Fruit fly (Drosophila melanogaster) whole organism, embryonic: ENCODE measurements around the gene Mlp84B.
A peak's percentile ranks its signal among the peaks of the same experiment; 100 is the strongest.

Experiments used
- Abd-B ChIP-seq: fragments of 200-800 bp; sonication (Bioruptor generic); optimal IDR thresholded peaks from 2 replicates; lab custom pipeline; 2018; ENCODE audit warnings: missing biosample characterization, mild to moderate bottlenecking, missing genetic modification characterization, moderate library complexity
- Atf3 ChIP-seq: fragments of 200-800 bp; sonication (Bioruptor generic); optimal IDR thresholded peaks from 3 replicates; lab custom pipeline; 2016; ENCODE audit warnings: missing biosample characterization, missing genetic modification characterization
- C15 ChIP-seq: fragments of 200-800 bp; sonication (Bioruptor generic); IDR thresholded peaks from 3 replicates; pipeline ENCODE4 v1.3.6; 2022; ENCODE audit warnings: missing biosample characterization, missing genetic modification characterization
- CG10274 ChIP-seq: fragments of 200-800 bp; sonication (Bioruptor generic); optimal IDR thresholded peaks from 3 replicates; lab custom pipeline; 2017; ENCODE audit warnings: missing biosample characterization, mild to moderate bottlenecking, missing genetic modification characterization
- CG12104 ChIP-seq: fragments of 200-800 bp; sonication (Bioruptor generic); optimal IDR thresholded peaks from 3 replicates; lab custom pipeline; 2016; ENCODE audit warnings: missing biosample characterization, missing genetic modification characterization
- CG12219 ChIP-seq: fragments of 200-800 bp; sonication (Bioruptor generic); optimal IDR thresholded peaks from 3 replicates; lab custom pipeline; 2018; ENCODE audit warnings: missing biosample characterization, mild to moderate bottlenecking, missing genetic modification characterization
- CG12744 ChIP-seq: fragments of 200-800 bp; sonication (Bioruptor generic); optimal IDR thresholded peaks from 2 replicates; lab custom pipeline; 2016; ENCODE audit warnings: missing biosample characterization, missing genetic modification characterization
- CG12942 ChIP-seq: fragments of 200-800 bp; sonication (Bioruptor generic); optimal IDR thresholded peaks from 3 replicates; lab custom pipeline; 2016; ENCODE audit warnings: missing biosample characterization, missing genetic modification characterization
- CG13775 ChIP-seq: fragments of 200-800 bp; sonication (Bioruptor generic); optimal IDR thresholded peaks from 3 replicates; lab custom pipeline; 2017; ENCODE audit warnings: missing biosample characterization, mild to moderate bottlenecking, missing genetic modification characterization
- CG14860 ChIP-seq: fragments of 200-800 bp; sonication (Bioruptor generic); IDR thresholded peaks from 3 replicates; pipeline ENCODE4 v1.3.6; 2022; ENCODE audit warnings: missing biosample characterization, missing genetic modification characterization; ENCODE audit not compliant: partially characterized antibody
- CG16815 ChIP-seq: fragments of 200-800 bp; sonication (Bioruptor generic); optimal IDR thresholded peaks from 3 replicates; lab custom pipeline; 2017; ENCODE audit warnings: missing biosample characterization, mild to moderate bottlenecking, missing genetic modification characterization
- CG17568 ChIP-seq: fragments of 200-800 bp; sonication (Bioruptor generic); optimal IDR thresholded peaks from 2 replicates; lab custom pipeline; 2018; ENCODE audit warnings: missing biosample characterization, mild to moderate bottlenecking, missing genetic modification characterization, moderate library complexity
- CG17802 ChIP-seq: fragments of 200-800 bp; sonication (Bioruptor generic); optimal IDR thresholded peaks from 2 replicates; lab custom pipeline; 2018; ENCODE audit warnings: missing biosample characterization, mild to moderate bottlenecking, missing genetic modification characterization, moderate library complexity
- CG1792 ChIP-seq: fragments of 200-800 bp; sonication (Bioruptor generic); optimal IDR thresholded peaks from 2 replicates; lab custom pipeline; 2016; ENCODE audit warnings: missing biosample characterization, missing genetic modification characterization
- CG2129 ChIP-seq: fragments of 200-800 bp; sonication (Bioruptor generic); IDR thresholded peaks from 2 replicates; pipeline ENCODE4 v1.3.6; 2022; ENCODE audit warnings: missing biosample characterization, missing genetic modification characterization; ENCODE audit not compliant: partially characterized antibody
- CG31388 ChIP-seq: fragments of 200-800 bp; sonication (Bioruptor generic); optimal IDR thresholded peaks from 2 replicates; lab custom pipeline; 2016; ENCODE audit warnings: missing biosample characterization, missing genetic modification characterization
- CG4360 ChIP-seq: fragments of 200-800 bp; sonication (Bioruptor generic); IDR thresholded peaks from 2 replicates; pipeline ENCODE4 v1.3.6; 2022; ENCODE audit warnings: missing biosample characterization, missing genetic modification characterization
- CG4707 ChIP-seq: fragments of 200-800 bp; sonication (Bioruptor generic); optimal IDR thresholded peaks from 2 replicates; lab custom pipeline; 2018; ENCODE audit warnings: missing biosample characterization, mild to moderate bottlenecking, missing genetic modification characterization, moderate library complexity
- CG4854 ChIP-seq: fragments of 200-800 bp; sonication (Bioruptor generic); optimal IDR thresholded peaks from 2 replicates; lab custom pipeline; 2016; ENCODE audit warnings: missing biosample characterization, missing genetic modification characterization, inconsistent platforms
- CG5180 ChIP-seq: fragments of 200-800 bp; sonication (Bioruptor generic); optimal IDR thresholded peaks from 3 replicates; lab custom pipeline; 2017; ENCODE audit warnings: missing biosample characterization, missing genetic modification characterization, mild to moderate bottlenecking, moderate library complexity, missing genetic modification reagents
- CG6654 ChIP-seq: fragments of 200-800 bp; sonication (Bioruptor generic); optimal IDR thresholded peaks from 2 replicates; lab custom pipeline; 2017; ENCODE audit warnings: missing biosample characterization, mild to moderate bottlenecking, missing genetic modification characterization
- CG6765 ChIP-seq: fragments of 200-800 bp; sonication (Bioruptor generic); optimal IDR thresholded peaks from 3 replicates; lab custom pipeline; 2017; ENCODE audit warnings: missing biosample characterization, mild to moderate bottlenecking, missing genetic modification characterization
- CTCF ChIP-seq: fragments of 200-800 bp; sonication (Bioruptor generic); optimal IDR thresholded peaks from 2 replicates; lab custom pipeline; 2017; ENCODE audit warnings: missing biosample characterization, mild to moderate bottlenecking, missing genetic modification characterization, moderate library complexity
- Drgx ChIP-seq: fragments of 200-800 bp; sonication (Bioruptor generic); IDR thresholded peaks from 2 replicates; pipeline ENCODE4 v1.3.6; 2022; ENCODE audit warnings: missing biosample characterization, missing genetic modification characterization
- ERR ChIP-seq: fragments of 200-800 bp; sonication (Bioruptor generic); optimal IDR thresholded peaks from 2 replicates; lab custom pipeline; 2016; ENCODE audit warnings: missing biosample characterization, missing genetic modification characterization
- Ets97D ChIP-seq: fragments of 200-800 bp; sonication (Bioruptor generic); optimal IDR thresholded peaks from 3 replicates; lab custom pipeline; 2016; ENCODE audit warnings: missing biosample characterization, missing genetic modification characterization
- H2.0 ChIP-seq: fragments of 200-800 bp; sonication (Bioruptor generic); IDR thresholded peaks from 2 replicates; pipeline ENCODE4 v1.3.6; 2022; ENCODE audit warnings: missing biosample characterization, missing genetic modification characterization
- Hr51 ChIP-seq, 2 experiments: fragments of 200-800 bp; sonication (Bioruptor generic); optimal IDR thresholded peaks; 2 replicates in 1 of 2; 3 replicates in 1 of 2; lab custom pipeline; 2016 to 2018; ENCODE audit warnings: missing biosample characterization in 2 of 2, missing genetic modification characterization in 2 of 2, mild to moderate bottlenecking in 1 of 2, moderate library complexity in 1 of 2
- TFAM ChIP-seq: fragments of 200-800 bp; sonication (Bioruptor generic); optimal IDR thresholded peaks from 2 replicates; lab custom pipeline; 2017; ENCODE audit warnings: missing biosample characterization, missing genetic modification characterization, inconsistent platforms
- Usf ChIP-seq: fragments of 200-800 bp; sonication (Bioruptor generic); optimal IDR thresholded peaks from 2 replicates; lab custom pipeline; 2017; ENCODE audit warnings: missing genotype, missing biosample characterization, missing genetic modification characterization
- az2 ChIP-seq: fragments of 200-800 bp; sonication (Bioruptor generic); optimal IDR thresholded peaks from 3 replicates; lab custom pipeline; 2016; ENCODE audit warnings: missing biosample characterization, missing genetic modification characterization
- br ChIP-seq: fragments of >200 bp; optimal IDR thresholded peaks from 2 replicates; lab custom pipeline; 2017
- chm ChIP-seq: fragments of 200-800 bp; sonication (Bioruptor generic); IDR thresholded peaks from 2 replicates; pipeline ENCODE4 v1.3.6; 2022; ENCODE audit warnings: missing biosample characterization, missing genetic modification characterization
- en ChIP-seq: fragments of 200-800 bp; sonication (Bioruptor generic); optimal IDR thresholded peaks from 2 replicates; lab custom pipeline; 2016; ENCODE audit warnings: missing biosample characterization, missing genetic modification characterization
- grau ChIP-seq: fragments of 200-800 bp; optimal IDR thresholded peaks from 3 replicates; lab custom pipeline; 2019; ENCODE audit warnings: missing biosample characterization, mild to moderate bottlenecking, missing genetic modification characterization, moderate library complexity
- h ChIP-seq: fragments of >200 bp; optimal IDR thresholded peaks from 2 replicates; lab custom pipeline; 2017
- jumu ChIP-seq: fragments of 200-800 bp; sonication (Bioruptor generic); optimal IDR thresholded peaks from 3 replicates; lab custom pipeline; 2016; ENCODE audit warnings: missing biosample characterization, missing genetic modification characterization
- kni ChIP-seq: fragments of 200-800 bp; sonication (Bioruptor generic); optimal IDR thresholded peaks from 3 replicates; lab custom pipeline; 2017; ENCODE audit warnings: mild to moderate bottlenecking, missing biosample characterization, missing genetic modification reagents, missing genetic modification characterization
- luna ChIP-seq: fragments of 200-800 bp; sonication (Bioruptor generic); optimal IDR thresholded peaks from 2 replicates; lab custom pipeline; 2016; ENCODE audit warnings: missing biosample characterization, missing genetic modification characterization
- mld ChIP-seq: fragments of 200-800 bp; sonication (Bioruptor generic); IDR thresholded peaks from 3 replicates; pipeline ENCODE4 v1.3.6; 2022; ENCODE audit warnings: missing biosample characterization, missing genetic modification characterization; ENCODE audit not compliant: partially characterized antibody
- odd ChIP-seq: fragments of 200-800 bp; sonication (Bioruptor generic); optimal IDR thresholded peaks from 2 replicates; lab custom pipeline; 2017; ENCODE audit warnings: missing biosample characterization, mild to moderate bottlenecking, missing genetic modification characterization
- pan ChIP-seq, 4 experiments: fragments of >200 bp in 3 of 4; fragments of 200-800 bp in 1 of 4; sonication (Bioruptor generic) in 1 of 4; optimal IDR thresholded peaks in 3 of 4; IDR thresholded peaks in 1 of 4; 2 replicates each; pipeline versions ENCODE4 v1.3.6 to Lab custom; 2017 to 2022; ENCODE audit warnings: missing biosample characterization in 2 of 4, missing genetic modification characterization in 2 of 4, mixed read lengths in 1 of 4
- peb ChIP-seq: fragments of 200-800 bp; sonication (Bioruptor generic); IDR thresholded peaks from 2 replicates; pipeline ENCODE4 v1.3.6; 2022; ENCODE audit warnings: missing biosample characterization, missing genetic modification characterization
- schlank ChIP-seq: fragments of 200-800 bp; sonication (Bioruptor generic); optimal IDR thresholded peaks from 2 replicates; lab custom pipeline; 2018; ENCODE audit warnings: missing biosample characterization, mild to moderate bottlenecking, missing genetic modification characterization
- sima ChIP-seq: fragments of 200-800 bp; sonication (Bioruptor generic); optimal IDR thresholded peaks from 2 replicates; lab custom pipeline; 2016; ENCODE audit warnings: missing biosample characterization, missing genetic modification characterization
- sisA ChIP-seq: fragments of 200-800 bp; sonication (Bioruptor generic); IDR thresholded peaks from 2 replicates; pipeline ENCODE4 v1.3.6; 2022; ENCODE audit warnings: missing biosample characterization, missing genetic modification characterization
- slou ChIP-seq: fragments of 200-800 bp; sonication (Bioruptor generic); optimal IDR thresholded peaks from 3 replicates; lab custom pipeline; 2016; ENCODE audit warnings: missing biosample characterization, missing genetic modification characterization
- sug ChIP-seq: fragments of 200-800 bp; optimal IDR thresholded peaks from 2 replicates; lab custom pipeline; 2019; ENCODE audit warnings: missing biosample characterization, mild to moderate bottlenecking, missing genetic modification characterization, moderate library complexity
- tin ChIP-seq: fragments of 200-800 bp; sonication (Bioruptor generic); optimal IDR thresholded peaks from 3 replicates; lab custom pipeline; 2016; ENCODE audit warnings: missing biosample characterization, missing genetic modification characterization
- twi ChIP-seq: fragments of 200-800 bp; optimal IDR thresholded peaks from 2 replicates; lab custom pipeline; 2019; ENCODE audit warnings: missing biosample characterization, mild to moderate bottlenecking, missing genetic modification characterization, moderate library complexity

Gene Mlp84B

dm6 chr3R:7122172-7123072 is 4.9 kb upstream of the Mlp84B start (continued):
- TF ChIP-seq CG12942 (GFP tag; lab: Kevin White, UChicago) (no peak), sima (GFP tag; lab: Kevin White, UChicago) (no peak), CG12744 (no peak), luna (GFP tag; lab: Kevin White, UChicago) (no peak), CG4707 (GFP tag; lab: Kevin White, UChicago) (no peak), CG13775 (GFP tag; lab: Kevin White, UChicago) (no peak), CG4854 (GFP tag; lab: Kevin White, UChicago) (no peak), CG6765 (GFP tag; lab: Kevin White, UChicago) (peak; percentile 1), CTCF (GFP tag; lab: Kevin White, UChicago) (no peak), CG10274 (GFP tag; lab: Kevin White, UChicago) (no peak), slou (GFP tag; lab: Kevin White, UChicago) (no peak), sisA (GFP tag; lab: Robert Waterston, UW) (no peak), CG17802 (tag; lab: Kevin White, UChicago) (peak; percentile 18), CG2129 (GFP tag; lab: Robert Waterston, UW) (no peak), CG1792 (GFP tag; lab: Kevin White, UChicago) (no peak), CG6654 (GFP tag; lab: Kevin White, UChicago) (no peak), CG31388 (GFP tag; lab: Kevin White, UChicago) (no peak), H2.0 (GFP tag; lab: Robert Waterston, UW) (no peak), Atf3 (GFP tag; lab: Kevin White, UChicago) (no peak), peb (GFP tag; lab: Robert Waterston, UW) (no peak), CG5180 (GFP tag; lab: Kevin White, UChicago) (no peak), CG16815 (GFP tag; lab: Kevin White, UChicago) (no peak), pan (optimal IDR thresholded peaks at IDR 0.05; lab: Kevin White, UChicago) (no peak), pan (GFP tag; optimal IDR thresholded peaks at IDR 0.05 in 1 of 2, IDR thresholded peaks at IDR 0.05 in 1 of 2) (peak in 1 of 2 experiments; percentile 42), Usf (GFP tag; lab: Kevin White, UChicago) (no peak), odd (GFP tag; lab: Kevin White, UChicago) (no peak), br (lab: Kevin White, UChicago) (no peak), az2 (GFP tag; lab: Kevin White, UChicago) (no peak), chm (GFP tag; lab: Robert Waterston, UW) (0 out of 2 replicates have a peak, but pooled peaks have one; percentile 39), ERR (GFP tag; lab: Kevin White, UChicago) (no peak), CG17568 (GFP tag; lab: Kevin White, UChicago) (no peak), Ets97D (no peak), sug (peak; percentile 28), en (GFP tag; lab: Kevin White, UChicago) (no peak), Drgx (GFP tag; lab: Robert Waterston, UW) (no peak), CG4360 (GFP tag; lab: Robert Waterston, UW) (peak; percentile 74), C15 (GFP tag; lab: Robert Waterston, UW) (no peak), tin (GFP tag; lab: Kevin White, UChicago) (no peak), jumu (no peak), twi (tag; lab: Kevin White, UChicago) (peak; percentile 10), CG12104 (GFP tag; lab: Kevin White, UChicago) (no peak), Abd-B (no peak), CG14860 (GFP tag; lab: Robert Waterston, UW) (no peak), grau (tag; lab: Kevin White, UChicago) (no peak), kni (peak; percentile 92), Hr51 (GFP tag; optimal IDR thresholded peaks at IDR 0.05; lab: Kevin White, UChicago) (no peak), CG12219 (GFP tag; lab: Kevin White, UChicago) (no peak), TFAM (no peak), mld (no peak), h (lab: Kevin White, UChicago) (no peak), schlank (tag; lab: Kevin White, UChicago) (no peak)
